Worm (Caenorhabditis elegans) whole organism, mixed stage, embryonic: ENCODE measurements around the gene F26F2.5.

ENCODE experiments used
- M03D4.4 ChIP-seq: sonication (generic microtip); optimal IDR thresholded peaks from 2 replicates; lab custom pipeline; 2017; ENCODE audit warnings: mild to moderate bottlenecking, missing genetic modification characterization, missing compliant biosample characterization
- blmp-1 ChIP-seq: fragments of 150-350 bp; optimal IDR thresholded peaks from 2 replicates; lab custom pipeline; 2014; ENCODE audit warnings: missing biosample characterization, missing genetic modification characterization
- ceh-39 ChIP-seq: fragments of 150-350 bp; optimal IDR thresholded peaks from 2 replicates; lab custom pipeline; 2014; ENCODE audit warnings: missing biosample characterization, missing genetic modification characterization
- ceh-43 ChIP-seq: fragments of 200-800 bp; sonication (Bioruptor generic); optimal IDR thresholded peaks from 2 replicates; lab custom pipeline; 2018; ENCODE audit warnings: mild to moderate bottlenecking, missing genetic modification characterization, moderate library complexity, missing compliant biosample characterization
- ceh-83 ChIP-seq: fragments of 200-800 bp; sonication (Bioruptor generic); optimal IDR thresholded peaks from 2 replicates; lab custom pipeline; 2018; ENCODE audit warnings: mild to moderate bottlenecking, missing genetic modification characterization, missing compliant biosample characterization
- ces-1 ChIP-seq: fragments of 150-350 bp; optimal IDR thresholded peaks from 2 replicates; lab custom pipeline; 2014; ENCODE audit warnings: missing biosample characterization, missing genetic modification reagents, missing genetic modification characterization
- cnd-1 ChIP-seq: fragments of 200-800 bp; sonication (Bioruptor generic); optimal IDR thresholded peaks from 2 replicates; lab custom pipeline; 2018; ENCODE audit warnings: mild to moderate bottlenecking, missing genetic modification characterization, missing compliant biosample characterization
- drap-1 ChIP-seq: fragments of 200-800 bp; sonication (Bioruptor generic); optimal IDR thresholded peaks from 3 replicates; lab custom pipeline; 2018; ENCODE audit warnings: mild to moderate bottlenecking, missing genetic modification characterization, missing compliant biosample characterization
- elt-1 ChIP-seq: sonication (generic microtip); optimal IDR thresholded peaks from 2 replicates; lab custom pipeline; 2017; ENCODE audit warnings: missing genetic modification characterization, mild to moderate bottlenecking, missing compliant biosample characterization, antibody characterized with exemption, moderate library complexity, borderline replicate concordance; ENCODE audit not compliant: insufficient read depth
- elt-3 ChIP-seq: fragments of 150-350 bp; optimal IDR thresholded peaks from 2 replicates; lab custom pipeline; 2014; ENCODE audit warnings: missing biosample characterization, missing genetic modification characterization
- flh-1 ChIP-seq: fragments of 200-800 bp; sonication (Bioruptor generic); optimal IDR thresholded peaks from 2 replicates; lab custom pipeline; 2018; ENCODE audit warnings: mild to moderate bottlenecking, missing genetic modification characterization, moderate library complexity, missing compliant biosample characterization
- ham-2 ChIP-seq: fragments of 200-800 bp; sonication (Bioruptor generic); optimal IDR thresholded peaks from 2 replicates; lab custom pipeline; 2018; ENCODE audit warnings: mild to moderate bottlenecking, missing genetic modification characterization, missing compliant biosample characterization
- hlh-1 ChIP-seq: fragments of 150-350 bp; optimal IDR thresholded peaks from 2 replicates; lab custom pipeline; 2014; ENCODE audit warnings: missing biosample characterization, missing genetic modification reagents, missing genetic modification characterization
- lin-13 ChIP-seq: fragments of 150-350 bp; optimal IDR thresholded peaks from 2 replicates; lab custom pipeline; 2014; ENCODE audit warnings: missing biosample characterization, missing genetic modification characterization
- lin-32 ChIP-seq: fragments of 200-800 bp; sonication (Bioruptor generic); optimal IDR thresholded peaks from 2 replicates; lab custom pipeline; 2018; ENCODE audit warnings: mild to moderate bottlenecking, missing genetic modification characterization, missing compliant biosample characterization
- lsy-2 ChIP-seq: fragments of 150-350 bp; optimal IDR thresholded peaks from 2 replicates; lab custom pipeline; 2014; ENCODE audit warnings: missing biosample characterization, missing genetic modification characterization
- mab-5 ChIP-seq: fragments of 150-350 bp; optimal IDR thresholded peaks from 2 replicates; lab custom pipeline; 2014; ENCODE audit warnings: missing biosample characterization, missing genetic modification characterization
- mep-1 ChIP-seq: fragments of 150-350 bp; optimal IDR thresholded peaks from 2 replicates; lab custom pipeline; 2017; ENCODE audit warnings: missing biosample characterization, missing genetic modification reagents, missing genetic modification characterization, inconsistent platforms
- mls-2 ChIP-seq: sonication (generic microtip); optimal IDR thresholded peaks from 2 replicates; lab custom pipeline; 2016; ENCODE audit warnings: mild to moderate bottlenecking, missing genetic modification characterization, moderate library complexity, missing compliant biosample characterization
- nhr-12 ChIP-seq: fragments of 150-350 bp; optimal IDR thresholded peaks from 2 replicates; lab custom pipeline; 2014; ENCODE audit warnings: missing biosample characterization, missing genetic modification characterization
- nhr-2 ChIP-seq: fragments of 150-350 bp; optimal IDR thresholded peaks from 2 replicates; lab custom pipeline; 2014; ENCODE audit warnings: missing biosample characterization, missing genetic modification characterization
- nhr-237 ChIP-seq: fragments of 150-350 bp; optimal IDR thresholded peaks from 2 replicates; lab custom pipeline; 2014; ENCODE audit warnings: missing biosample characterization, missing genetic modification characterization
- nhr-28 ChIP-seq: fragments of 150-350 bp; optimal IDR thresholded peaks from 2 replicates; lab custom pipeline; 2014; ENCODE audit warnings: missing biosample characterization, missing genetic modification characterization
- nhr-76 ChIP-seq: sonication (generic microtip); optimal IDR thresholded peaks from 2 replicates; lab custom pipeline; 2017; ENCODE audit warnings: missing biosample characterization, missing genetic modification characterization
- pha-4 ChIP-seq: fragments of 150-350 bp; optimal IDR thresholded peaks from 2 replicates; lab custom pipeline; 2018; ENCODE audit warnings: missing biosample characterization, missing genetic modification reagents, missing genetic modification characterization
- sem-2 ChIP-seq: fragments of 200-800 bp; sonication (Bioruptor generic); optimal IDR thresholded peaks from 2 replicates; lab custom pipeline; 2018; ENCODE audit warnings: mild to moderate bottlenecking, missing genetic modification characterization, missing compliant biosample characterization
- snpc-4 ChIP-seq: fragments of 150-350 bp; optimal IDR thresholded peaks from 2 replicates; lab custom pipeline; 2014; ENCODE audit warnings: missing biosample characterization, missing genetic modification characterization
- sptf-1 ChIP-seq: sonication (generic microtip); optimal IDR thresholded peaks from 2 replicates; lab custom pipeline; 2017; ENCODE audit warnings: mild to moderate bottlenecking, missing genetic modification characterization, moderate library complexity, missing compliant biosample characterization
- tbx-8 ChIP-seq: fragments of 200-800 bp; sonication (Bioruptor generic); optimal IDR thresholded peaks from 2 replicates; lab custom pipeline; 2018; ENCODE audit warnings: mild to moderate bottlenecking, missing genetic modification characterization, moderate library complexity, missing compliant biosample characterization
- unc-120 ChIP-seq: sonication (generic microtip); optimal IDR thresholded peaks from 2 replicates; lab custom pipeline; 2017; ENCODE audit warnings: missing genetic modification characterization, missing compliant biosample characterization; ENCODE audit not compliant: poor library complexity, severe bottlenecking
- unc-39 ChIP-seq: fragments of 150-350 bp; optimal IDR thresholded peaks from 2 replicates; lab custom pipeline; 2014; ENCODE audit warnings: missing biosample characterization, missing genetic modification characterization
- unc-62 ChIP-seq: fragments of 150-350 bp; optimal IDR thresholded peaks from 2 replicates; lab custom pipeline; 2014; ENCODE audit warnings: missing biosample characterization, missing genetic modification reagents, missing genetic modification characterization
- ztf-11 ChIP-seq: fragments of 150-350 bp; optimal IDR thresholded peaks from 2 replicates; lab custom pipeline; 2014; ENCODE audit warnings: missing biosample characterization, missing genetic modification characterization

F26F2.5 gene

ce11 chrV:20555120-20555519 is 18.4 kb upstream of the F26F2.5 start, which contains the start of gene Y38H6C.21:
Gene Y38H6C.21, minus strand, starts transcription at chrV:20555267.
- TF ChIP-seq nhr-76 (no peak), ceh-43 (GFP tag; lab: Kevin White, UChicago) (no peak), lsy-2 (no peak), sem-2 (GFP tag; lab: Kevin White, UChicago) (no peak), ham-2 (GFP tag; lab: Kevin White, UChicago) (no peak), flh-1 (GFP tag; lab: Kevin White, UChicago) (no peak), mep-1 (tag; lab: Kevin White, UChicago) (no peak), nhr-28 (tag; lab: Kevin White, UChicago) (no peak), mab-5 (tag; lab: Kevin White, UChicago) (no peak), hlh-1 (tag; lab: Kevin White, UChicago) (no peak), ceh-83 (no peak), ces-1 (GFP tag; lab: Kevin White, UChicago) (no peak), blmp-1 (tag; lab: Kevin White, UChicago) (no peak), elt-3 (no peak), lin-32 (GFP tag; lab: Kevin White, UChicago) (no peak), drap-1 (GFP tag; lab: Kevin White, UChicago) (no peak), nhr-237 (tag; lab: Kevin White, UChicago) (no peak), elt-1 (tag; lab: Kevin White, UChicago) (no peak), unc-120 (no peak), cnd-1 (tag; lab: Kevin White, UChicago) (no peak)

- TF ChIP-seq pha-4 (tag; lab: Kevin White, UChicago): no peak
- no peak for TF ChIP-seq unc-62 (GFP tag; lab: Kevin White, UChicago)
- TF ChIP-seq blmp-1 (tag; lab: Kevin White, UChicago): no peak
- no peak for TF ChIP-seq M03D4.4 (tag; lab: Kevin White, UChicago)
- no peak for TF ChIP-seq drap-1 (GFP tag; lab: Kevin White, UChicago)
- TF ChIP-seq ham-2 (GFP tag; lab: Kevin White, UChicago): no peak
- no peak for TF ChIP-seq elt-3
- TF ChIP-seq nhr-2 (tag; lab: Kevin White, UChicago): no peak
- TF ChIP-seq hlh-1 (tag; lab: Kevin White, UChicago): no peak
- TF ChIP-seq ces-1 (GFP tag; lab: Kevin White, UChicago): no peak
- no peak for TF ChIP-seq nhr-28 (tag; lab: Kevin White, UChicago)
- no peak for TF ChIP-seq snpc-4 (tag; lab: Kevin White, UChicago)
Observed at ce11 chrV:20556260-20556659, 17.2 kb upstream of the F26F2.5 start, which contains the start of gene Y38H6C.23. Gene Y38H6C.23, minus strand, starts transcription at chrV:20556360.

- no peak for TF ChIP-seq lin-32 (GFP tag; lab: Kevin White, UChicago)
- no peak for TF ChIP-seq unc-120
- TF ChIP-seq pha-4 (tag; lab: Kevin White, UChicago): no peak
- no peak for TF ChIP-seq ceh-39 (tag; lab: Kevin White, UChicago)
- no peak for TF ChIP-seq ztf-11 (tag; lab: Kevin White, UChicago)
- no peak for TF ChIP-seq ham-2 (GFP tag; lab: Kevin White, UChicago)
- no peak for TF ChIP-seq nhr-76
- no peak for TF ChIP-seq flh-1 (GFP tag; lab: Kevin White, UChicago)
- no peak for TF ChIP-seq elt-1 (tag; lab: Kevin White, UChicago)
- no peak for TF ChIP-seq tbx-8 (GFP tag; lab: Kevin White, UChicago)
- TF ChIP-seq mls-2 (tag; lab: Kevin White, UChicago): no peak
- TF ChIP-seq unc-39 (tag; lab: Kevin White, UChicago): no peak
- TF ChIP-seq nhr-28 (tag; lab: Kevin White, UChicago): no peak
- TF ChIP-seq ceh-43 (GFP tag; lab: Kevin White, UChicago): no peak
- no peak for TF ChIP-seq drap-1 (GFP tag; lab: Kevin White, UChicago)
- no peak for TF ChIP-seq blmp-1 (tag; lab: Kevin White, UChicago)
- no peak for TF ChIP-seq ces-1 (GFP tag; lab: Kevin White, UChicago)
Observed at ce11 chrV:20558270-20558669, 15.2 kb upstream of the F26F2.5 start, which contains the start of gene abf-4. Gene abf-4, minus strand, starts transcription at chrV:20558370.

- TF ChIP-seq nhr-237 (tag; lab: Kevin White, UChicago): no peak
- TF ChIP-seq nhr-28 (tag; lab: Kevin White, UChicago): no peak
- no peak for TF ChIP-seq sptf-1 (tag; lab: Kevin White, UChicago)
- no peak for TF ChIP-seq mab-5 (tag; lab: Kevin White, UChicago)
- TF ChIP-seq drap-1 (GFP tag; lab: Kevin White, UChicago): no peak
- no peak for TF ChIP-seq elt-1 (tag; lab: Kevin White, UChicago)
- TF ChIP-seq tbx-8 (GFP tag; lab: Kevin White, UChicago): no peak
- no peak for TF ChIP-seq cnd-1 (tag; lab: Kevin White, UChicago)
- TF ChIP-seq lin-13: no peak
- no peak for TF ChIP-seq sem-2 (GFP tag; lab: Kevin White, UChicago)
- no peak for TF ChIP-seq unc-120
- TF ChIP-seq flh-1 (GFP tag; lab: Kevin White, UChicago): no peak
- no peak for TF ChIP-seq lin-32 (GFP tag; lab: Kevin White, UChicago)
- no peak for TF ChIP-seq ceh-43 (GFP tag; lab: Kevin White, UChicago)
- TF ChIP-seq M03D4.4 (tag; lab: Kevin White, UChicago): no peak
- no peak for TF ChIP-seq hlh-1 (tag; lab: Kevin White, UChicago)
- TF ChIP-seq mls-2 (tag; lab: Kevin White, UChicago): no peak
- TF ChIP-seq ztf-11 (tag; lab: Kevin White, UChicago): no peak
- no peak for TF ChIP-seq nhr-12 (tag; lab: Kevin White, UChicago)
Observed at ce11 chrV:20561795-20562194, 11.7 kb upstream of the F26F2.5 start, which contains the start of gene F26F2.1. Gene F26F2.1, minus strand, starts transcription at chrV:20561895.
